Worm (Caenorhabditis elegans) whole organism, late embryonic: Measurements from ENCODE around the gene C15H9.3.

Experiments
- ama-1 ChIP-seq: fragments of 150-350 bp; optimal IDR thresholded peaks from 2 replicates; lab custom pipeline; 2014
- ceh-45 ChIP-seq: fragments of 200-800 bp; sonication (Bioruptor generic); IDR thresholded peaks from 2 replicates; pipeline ENCODE4 v1.3.6; 2022; ENCODE audit warnings: missing genetic modification reagents, missing genetic modification characterization, missing compliant biosample characterization
- dve-1 ChIP-seq: sonication (generic microtip); optimal IDR thresholded peaks from 2 replicates; lab custom pipeline; 2017; ENCODE audit warnings: antibody characterized with exemption, mild to moderate bottlenecking, missing genetic modification characterization, missing compliant biosample characterization
- fkh-10 ChIP-seq: fragments of 150-350 bp; optimal IDR thresholded peaks from 2 replicates; lab custom pipeline; 2014; ENCODE audit warnings: missing biosample characterization, missing genetic modification reagents, missing genetic modification characterization
- hlh-8 ChIP-seq: sonication (generic microtip); optimal IDR thresholded peaks from 2 replicates; lab custom pipeline; 2016; ENCODE audit warnings: missing genotype, missing genetic modification characterization, missing compliant biosample characterization
- nhr-232 ChIP-seq: sonication (generic microtip); optimal IDR thresholded peaks from 2 replicates; lab custom pipeline; 2016; ENCODE audit warnings: missing genetic modification characterization, missing compliant biosample characterization
- pag-3 ChIP-seq: sonication (generic microtip); optimal IDR thresholded peaks from 2 replicates; lab custom pipeline; 2016; ENCODE audit warnings: missing compliant biosample characterization, missing genetic modification characterization, borderline replicate concordance
- pat-9 ChIP-seq: fragments of 200-800 bp; sonication (Bioruptor generic); optimal IDR thresholded peaks from 2 replicates; lab custom pipeline; 2018; ENCODE audit warnings: mild to moderate bottlenecking, missing genetic modification characterization, moderate library complexity, missing compliant biosample characterization
- pha-4 ChIP-seq: fragments of 150-350 bp; optimal IDR thresholded peaks from 2 replicates; lab custom pipeline; 2018; ENCODE audit warnings: missing biosample characterization, missing genetic modification reagents, missing genetic modification characterization
- pqm-1 ChIP-seq: sonication (generic microtip); optimal IDR thresholded peaks from 2 replicates; lab custom pipeline; 2016; ENCODE audit warnings: missing genetic modification characterization, missing compliant biosample characterization

DNA sequence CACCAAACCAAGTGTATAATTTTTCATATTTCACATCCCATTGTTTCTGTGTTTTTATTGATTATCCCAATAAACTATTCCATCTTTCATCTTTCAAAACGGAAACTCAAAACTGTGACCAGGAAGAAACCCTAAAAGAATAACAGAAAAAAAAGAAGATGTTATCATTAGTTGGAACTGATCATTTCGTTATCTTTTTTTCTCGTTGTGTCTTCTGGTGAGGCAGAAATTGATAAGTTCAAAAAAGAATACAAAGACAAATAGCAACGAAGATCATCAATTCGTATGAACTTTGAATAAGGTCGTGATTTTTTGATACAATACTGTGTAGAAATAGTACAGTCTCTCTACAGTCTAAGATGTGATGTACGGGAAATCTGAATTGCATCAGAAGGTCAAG lies 33.8 kb upstream of the C15H9.3 start:
- TF ChIP-seq fkh-10 (GFP tag; lab: Kevin White, UChicago) (no peak), ama-1 (no peak), pha-4 (tag; lab: Kevin White, UChicago) (no peak), hlh-8 (no peak), pat-9 (tag; lab: Kevin White, UChicago) (no peak), nhr-232 (tag; lab: Kevin White, UChicago) (no peak), pqm-1 (tag; lab: Kevin White, UChicago) (no peak), ceh-45 (GFP tag; lab: Robert Waterston, UW) (no peak), pag-3 (tag; lab: Kevin White, UChicago) (no peak), dve-1 (tag; lab: Kevin White, UChicago) (no peak)
